Fruit fly (Drosophila melanogaster): ENCODE data around the gene CG17544.

CG17544 gene

dm6 chr2L:19341074-19341806 is 57.1 kb downstream of the CG17544 start (continued):
- TF ChIP-seq z (GFP tag; IDR thresholded peaks at IDR 0.05), result peak; percentile 85
- TF ChIP-seq gsb-n (tag; optimal IDR thresholded peaks at IDR 0.05), result no peak
- TF ChIP-seq amos (GFP tag; IDR thresholded peaks at IDR 0.05; ENCODE audit: partially characterized antibody), result no peak
- no peak for TF ChIP-seq CG10543 (GFP tag; optimal IDR thresholded peaks at IDR 0.05)
- peak; percentile 25 for TF ChIP-seq sens (GFP tag)
- no peak for TF ChIP-seq CG9797 (GFP tag; optimal IDR thresholded peaks at IDR 0.05)
- TF ChIP-seq CG32772 (GFP tag; IDR thresholded peaks at IDR 0.05), result no peak
- TF ChIP-seq CG3726 (GFP tag; IDR thresholded peaks at IDR 0.05), result no peak
- no peak for TF ChIP-seq gcm2 (GFP tag; optimal IDR thresholded peaks at IDR 0.05)
- no peak for TF ChIP-seq sima (GFP tag; optimal IDR thresholded peaks at IDR 0.05)
- no peak for TF ChIP-seq exex (tag; optimal IDR thresholded peaks at IDR 0.05)
- TF ChIP-seq CG12769 (tag; optimal IDR thresholded peaks at IDR 0.05), result no peak
- no peak for TF ChIP-seq Atf6 (GFP tag; IDR thresholded peaks at IDR 0.05)
- no peak for TF ChIP-seq CG6854 (GFP tag; optimal IDR thresholded peaks at IDR 0.05)
- TF ChIP-seq sqz (GFP tag; optimal IDR thresholded peaks at IDR 0.05), result no peak
- no peak for TF ChIP-seq CG12219 (GFP tag; optimal IDR thresholded peaks at IDR 0.05)
- TF ChIP-seq jing (GFP tag; optimal IDR thresholded peaks at IDR 0.05), result no peak
- no peak for TF ChIP-seq klu (GFP tag; IDR thresholded peaks at IDR 0.05)
- no peak for TF ChIP-seq CG2712 (tag; optimal IDR thresholded peaks at IDR 0.05)
- no peak for TF ChIP-seq CG8290 (GFP tag; optimal IDR thresholded peaks at IDR 0.05)
- no peak for TF ChIP-seq CG8290 (tag; optimal IDR thresholded peaks at IDR 0.05)
- peak in 1 of 2 experiments; percentile 86 for TF ChIP-seq tll (GFP tag; optimal IDR thresholded peaks at IDR 0.05)
- TF ChIP-seq prd (optimal IDR thresholded peaks at IDR 0.05), result no peak
- no peak for TF ChIP-seq prd (GFP tag; IDR thresholded peaks at IDR 0.05)
- TF ChIP-seq CG31441 (GFP tag; IDR thresholded peaks at IDR 0.05), result no peak
- TF ChIP-seq CG8944 (GFP tag; optimal IDR thresholded peaks at IDR 0.05), result no peak
- no peak for TF ChIP-seq zf30C (GFP tag; optimal IDR thresholded peaks at IDR 0.05)
- peak; percentile 58 for TF ChIP-seq kni (GFP tag; optimal IDR thresholded peaks at IDR 0.05)
- peak; percentile 10 for TF ChIP-seq Ets65A (GFP tag)
- TF ChIP-seq CG11085 (GFP tag; IDR thresholded peaks at IDR 0.05), result no peak
- TF ChIP-seq CG15479 (GFP tag; optimal IDR thresholded peaks at IDR 0.05), result peak; percentile 71
- no peak for TF ChIP-seq Lpt (GFP tag; optimal IDR thresholded peaks at IDR 0.05)
- 0 out of 3 replicates have a peak, but pooled peaks have one; percentile 28 for TF ChIP-seq CG6791 (GFP tag; IDR thresholded peaks at IDR 0.05; ENCODE audit: partially characterized antibody)
- TF ChIP-seq Kr (GFP tag; optimal IDR thresholded peaks at IDR 0.05), result peak; percentile 60
- no peak for TF ChIP-seq tap (tag; optimal IDR thresholded peaks at IDR 0.05)
- TF ChIP-seq CG2199 (GFP tag; IDR thresholded peaks at IDR 0.05), result 0 out of 3 replicates have a peak, but pooled peaks have one; percentile 53
- no peak for TF ChIP-seq CG15269 (tag; optimal IDR thresholded peaks at IDR 0.05)
- no peak for TF ChIP-seq CoRest (tag; optimal IDR thresholded peaks at IDR 0.05)
- TF ChIP-seq CG3847 (GFP tag; IDR thresholded peaks at IDR 0.05), result no peak
- TF ChIP-seq fd96Cb (tag; optimal IDR thresholded peaks at IDR 0.05), result no peak
- TF ChIP-seq tgo (GFP tag; IDR thresholded peaks at IDR 0.05), result no peak
- TF ChIP-seq Blimp-1 (GFP tag; optimal IDR thresholded peaks at IDR 0.05), result peak; percentile 31
- peak; percentile 34 for TF ChIP-seq fd102C (GFP tag; optimal IDR thresholded peaks at IDR 0.05)
